Worm (Caenorhabditis elegans) whole organism, L1 larva: Measurements from ENCODE around the gene R08E3.1.

ENCODE experiments used
- ama-1 ChIP-seq: fragments of 150-350 bp; optimal IDR thresholded peaks from 2 replicates; lab custom pipeline; 2014
- ceh-63 ChIP-seq: fragments of 200-800 bp; sonication (Bioruptor generic); optimal IDR thresholded peaks from 2 replicates; lab custom pipeline; 2018; ENCODE audit warnings: mild to moderate bottlenecking, missing genetic modification characterization, missing compliant biosample characterization
- ceh-82 ChIP-seq, 3 experiments: fragments of 150-350 bp in 1 of 3; sonication (generic microtip) in 2 of 3; optimal IDR thresholded peaks; 2 replicates each; lab custom pipeline; 2014 to 2017; ENCODE audit warnings: missing biosample characterization in 3 of 3, missing genetic modification characterization in 3 of 3
- elt-2 ChIP-seq: sonication (generic microtip); optimal IDR thresholded peaks from 2 replicates; lab custom pipeline; 2016; ENCODE audit warnings: missing genetic modification characterization, mild to moderate bottlenecking, inconsistent platforms, missing compliant biosample characterization, missing genetic modification reagents
- grh-1 ChIP-seq: fragments of 200-800 bp; sonication (Bioruptor generic); IDR thresholded peaks from 2 replicates; pipeline ENCODE4 v1.3.6; 2022; ENCODE audit warnings: missing genetic modification reagents, missing genetic modification characterization, missing compliant biosample characterization
- irx-1 ChIP-seq: sonication (generic microtip); optimal IDR thresholded peaks from 2 replicates; lab custom pipeline; 2016; ENCODE audit warnings: missing genetic modification characterization, missing compliant biosample characterization
- lin-39 ChIP-seq: fragments of 150-350 bp; optimal IDR thresholded peaks from 2 replicates; lab custom pipeline; 2014; ENCODE audit warnings: missing biosample characterization, missing genetic modification reagents, missing genetic modification characterization
- nhr-12 ChIP-seq: sonication (generic microtip); optimal IDR thresholded peaks from 2 replicates; lab custom pipeline; 2017; ENCODE audit warnings: missing biosample characterization, missing genetic modification characterization
- nhr-84 ChIP-seq: sonication (generic microtip); optimal IDR thresholded peaks from 2 replicates; lab custom pipeline; 2017; ENCODE audit warnings: missing biosample characterization, missing genetic modification characterization
- tlp-1 ChIP-seq: fragments of 150-350 bp; optimal IDR thresholded peaks from 2 replicates; lab custom pipeline; 2014; ENCODE audit warnings: missing biosample characterization, missing genetic modification characterization
- unc-130 ChIP-seq: fragments of 150-350 bp; optimal IDR thresholded peaks from 2 replicates; lab custom pipeline; 2017; ENCODE audit warnings: missing biosample characterization, missing genetic modification characterization, inconsistent platforms
- unc-62 ChIP-seq: fragments of 150-350 bp; optimal IDR thresholded peaks from 2 replicates; lab custom pipeline; 2014; ENCODE audit warnings: missing biosample characterization, missing genetic modification reagents, missing genetic modification characterization
- zag-1 ChIP-seq: fragments of 150-350 bp; optimal IDR thresholded peaks from 2 replicates; lab custom pipeline; 2014; ENCODE audit warnings: missing biosample characterization, missing genetic modification characterization

- no peak for TF ChIP-seq ceh-82 (tag; optimal IDR thresholded peaks at IDR 0.05; lab: Kevin White, UChicago)
- no peak for TF ChIP-seq irx-1 (tag; lab: Kevin White, UChicago)
- no peak for TF ChIP-seq unc-62
- no peak for TF ChIP-seq zag-1 (tag; lab: Kevin White, UChicago)
- TF ChIP-seq lin-39 (tag; lab: Kevin White, UChicago), result no peak
- TF ChIP-seq unc-130 (tag; lab: Kevin White, UChicago), result no peak
- TF ChIP-seq grh-1 (GFP tag; lab: Robert Waterston, UW), result no peak
- TF ChIP-seq elt-2 (tag; lab: Kevin White, UChicago), result no peak
- TF ChIP-seq tlp-1, result no peak
- no peak for TF ChIP-seq nhr-84
- no peak for TF ChIP-seq ama-1
- no peak for TF ChIP-seq nhr-12 (tag; lab: Kevin White, UChicago)
- TF ChIP-seq ceh-63, result no peak
These were observed 11.2 kb upstream of the R08E3.1 start, which contains the start of gene ztf-16 for ce11 chrX:4811242-4811641.
